Fruit fly (Drosophila melanogaster): ENCODE data around the gene Usp16-45.

- TF ChIP-seq Clk (GFP tag; optimal IDR thresholded peaks at IDR 0.05) (peak; percentile 69), ovo (GFP tag; optimal IDR thresholded peaks at IDR 0.05) (peak; percentile 86), CG14711 (tag; optimal IDR thresholded peaks at IDR 0.05) (peak; percentile 74), CG11617 (GFP tag; optimal IDR thresholded peaks at IDR 0.05) (peak; percentile 96), CG7045 (GFP tag; optimal IDR thresholded peaks at IDR 0.05) (peak; percentile 78), CG1620 (GFP tag; optimal IDR thresholded peaks at IDR 0.05) (peak; percentile 91), tj (GFP tag; optimal IDR thresholded peaks at IDR 0.05) (peak; percentile 86), CG7101 (tag; optimal IDR thresholded peaks at IDR 0.05) (peak; percentile 94)
Observed at dm6 chrX:5429778-5430576, 8.6 kb downstream of the Usp16-45 start.

Data from whole organism, adult.